Fruit fly (Drosophila melanogaster) S2 (cell line): Measurements from ENCODE around the gene CG32241.

ENCODE experiments used
- CG8478 ChIP-seq: fragments of >200 bp; optimal IDR thresholded peaks from 2 replicates; lab custom pipeline; 2018
- CTCF ChIP-seq, 2 experiments: fragments of >200 bp; optimal IDR thresholded peaks; 2 replicates each; lab custom pipeline; 2018

Gene CG32241

DNA sequence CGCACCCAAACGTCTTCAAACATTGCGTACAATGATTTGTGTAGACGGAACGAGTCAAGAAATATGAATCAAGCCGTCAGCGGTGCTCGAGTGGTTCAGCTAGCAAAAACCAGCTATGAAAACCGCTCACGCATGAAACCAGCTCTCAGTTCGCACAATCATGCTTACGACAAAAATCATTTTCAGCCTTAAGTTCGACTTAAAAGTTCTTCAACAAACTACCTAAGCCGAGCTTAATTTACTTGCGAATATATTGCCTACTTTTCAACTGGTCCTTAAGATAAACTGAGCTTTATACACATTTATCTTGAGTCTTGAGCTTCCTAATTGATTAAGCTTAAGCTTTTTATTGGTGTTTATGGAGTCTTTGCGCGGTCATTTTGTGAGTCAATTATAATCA, 26.3 kb downstream of the CG32241 start:
- TF ChIP-seq CG8478 (lab: Kevin White, UChicago) (no peak), CTCF (optimal IDR thresholded peaks at IDR 0.05; lab: Kevin White, UChicago) (no peak)

DNA sequence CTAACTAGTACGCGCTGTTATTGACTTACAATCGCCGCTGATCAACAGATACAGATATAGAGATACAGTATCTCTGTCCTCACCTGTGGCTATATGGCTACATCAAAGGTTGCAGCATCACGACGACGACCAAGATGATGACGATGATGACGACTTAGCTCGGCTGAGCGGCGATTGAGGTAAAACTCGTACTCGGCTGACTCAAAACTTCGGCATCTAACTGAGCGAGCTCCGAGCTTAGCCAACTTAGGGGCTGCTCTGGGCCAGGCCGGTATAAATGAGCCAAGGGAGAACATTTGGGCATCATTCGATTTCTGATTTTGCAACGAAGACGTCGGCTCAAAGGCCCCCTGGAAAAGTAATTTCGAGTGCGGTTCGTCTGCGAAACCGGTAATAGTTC, 30.0 kb downstream of the CG32241 start, which contains the start of gene CG15021:
Gene CG15021 (plus strand): TSS at position 301 of the 400 bp plus-strand sequence.
- TF ChIP-seq CG8478 (lab: Kevin White, UChicago) (no peak), CTCF (optimal IDR thresholded peaks at IDR 0.05; lab: Kevin White, UChicago) (no peak)

- TF ChIP-seq CTCF (optimal IDR thresholded peaks at IDR 0.05; lab: Kevin White, UChicago): no peak
- TF ChIP-seq CG8478 (lab: Kevin White, UChicago): no peak
These were observed 35.2 kb downstream of the CG32241 start for dm6 chr3L:4431111-4431730.

DNA sequence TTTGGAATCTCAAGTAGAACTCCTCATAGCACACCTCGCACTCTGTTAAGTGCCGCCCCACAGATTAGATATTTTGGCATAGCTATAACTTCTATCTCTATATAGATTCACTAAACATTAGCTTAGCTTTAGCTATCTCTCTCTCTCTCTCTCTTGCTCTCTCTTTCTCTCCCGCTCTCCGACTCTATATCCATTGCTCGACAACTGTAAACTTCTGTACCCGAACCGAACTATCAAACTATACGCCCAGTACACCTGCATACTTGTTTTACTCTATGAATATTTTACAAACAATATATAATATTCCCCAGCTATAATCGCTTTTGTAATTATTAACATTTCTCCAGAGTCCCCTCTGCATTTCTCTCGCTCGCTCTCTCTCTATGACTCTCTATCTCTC, 36.1 kb downstream of the CG32241 start:
- no peak for TF ChIP-seq CG8478 (lab: Kevin White, UChicago)
- TF ChIP-seq CTCF (optimal IDR thresholded peaks at IDR 0.05; lab: Kevin White, UChicago): no peak

DNA sequence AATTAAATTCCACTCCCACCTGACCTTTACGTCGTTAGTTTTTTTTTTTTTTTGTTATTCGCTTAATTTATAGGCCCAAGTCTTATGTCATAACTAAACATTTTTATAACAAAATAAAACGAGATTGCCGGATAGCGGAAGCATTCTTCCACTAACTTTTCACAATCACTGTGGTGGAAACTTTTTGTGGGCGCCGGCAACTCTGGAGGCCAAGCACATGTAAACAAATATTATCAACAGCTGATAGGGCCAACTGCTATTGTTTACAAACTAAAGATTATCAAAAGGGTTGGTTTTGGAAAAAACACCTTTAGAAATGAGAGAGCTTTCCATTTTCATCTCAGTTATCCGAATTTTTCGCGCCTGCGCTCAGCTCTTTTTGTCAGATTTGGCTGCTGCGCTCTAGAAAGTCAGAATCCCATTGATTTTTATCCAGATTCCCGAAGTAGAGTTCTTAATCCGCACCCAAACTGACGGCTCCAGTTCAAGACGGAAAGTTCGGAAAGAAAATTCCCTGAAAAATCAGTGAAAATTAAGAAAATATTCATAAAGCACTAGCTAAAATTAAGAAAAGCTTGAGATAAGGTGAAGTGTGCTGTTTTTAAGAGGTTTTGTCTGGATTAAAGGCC, 37.4 kb downstream of the CG32241 start, which contains the start of gene nAChRbeta1:
Gene nAChRbeta1 (plus strand): TSS at position 432 of the 629 bp plus-strand sequence.
- TF ChIP-seq CG8478 (lab: Kevin White, UChicago) (no peak), CTCF (optimal IDR thresholded peaks at IDR 0.05; lab: Kevin White, UChicago) (no peak)

dm6 chr3L:4426581-4426980, 39.8 kb downstream of the CG32241 start:
- TF ChIP-seq CG8478 (lab: Kevin White, UChicago) (no peak), CTCF (optimal IDR thresholded peaks at IDR 0.05; lab: Kevin White, UChicago) (no peak)

dm6 chr3L:4421362-4421761, 45.1 kb downstream of the CG32241 start, which contains the start of gene CG15020:
CG15020 (plus strand) TSS chr3L:4421662.
- TF ChIP-seq CTCF (optimal IDR thresholded peaks at IDR 0.05; lab: Kevin White, UChicago) (no peak), CG8478 (lab: Kevin White, UChicago) (no peak)

- TF ChIP-seq CG8478 (lab: Kevin White, UChicago) (no peak), CTCF (optimal IDR thresholded peaks at IDR 0.05; lab: Kevin White, UChicago) (no peak)
These were observed 48.9 kb downstream of the CG32241 start for dm6 chr3L:4417543-4417942.

- no peak for TF ChIP-seq CG8478 (lab: Kevin White, UChicago)
- TF ChIP-seq CTCF (optimal IDR thresholded peaks at IDR 0.05; lab: Kevin White, UChicago): no peak
These were observed 49.4 kb downstream of the CG32241 start for dm6 chr3L:4417068-4417467.

DNA sequence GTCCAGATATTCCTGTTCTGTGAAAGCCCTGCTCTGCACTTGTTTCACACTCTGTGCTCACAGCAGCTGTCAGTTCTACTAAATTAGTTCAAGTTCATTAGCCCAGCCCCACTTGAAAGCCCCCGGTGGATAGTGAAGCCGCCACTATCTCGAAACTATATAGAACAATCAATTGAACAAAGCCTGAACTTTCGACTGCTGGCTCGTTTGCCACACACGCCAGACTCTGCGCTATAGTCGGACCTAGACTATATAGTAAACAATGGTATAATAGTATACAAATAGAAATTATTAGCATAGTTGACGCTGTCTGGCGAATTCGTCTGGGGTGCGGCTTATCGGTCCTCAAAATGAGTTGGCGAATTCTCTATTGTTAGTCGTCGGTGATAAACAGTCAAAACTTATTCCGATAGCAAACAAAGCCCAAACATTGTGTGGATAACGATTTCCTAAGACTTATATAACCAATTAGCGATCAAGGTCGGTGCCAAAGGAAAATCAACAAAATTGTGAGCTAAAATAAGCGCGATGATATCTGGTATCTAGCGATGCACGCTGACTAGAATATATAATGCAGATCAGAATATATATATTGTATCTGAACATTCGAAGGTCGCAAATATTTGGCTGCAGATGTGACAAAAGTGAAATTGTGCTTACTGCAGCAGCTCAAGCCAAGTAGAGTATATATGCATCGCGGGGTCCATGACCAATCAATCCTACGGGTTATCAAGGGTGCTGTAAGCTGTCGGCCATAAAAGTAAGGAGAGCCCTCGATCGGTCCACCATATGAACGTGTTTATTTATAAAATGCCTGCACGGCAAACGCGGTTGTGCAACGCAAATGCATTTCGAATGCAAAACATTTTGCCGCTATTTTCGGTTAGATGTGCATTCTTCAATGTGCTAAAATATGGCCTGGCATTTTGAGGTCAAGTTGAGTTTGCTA, 50.8 kb downstream of the CG32241 start:
- no peak for TF ChIP-seq CG8478 (lab: Kevin White, UChicago)
- TF ChIP-seq CTCF (optimal IDR thresholded peaks at IDR 0.05; lab: Kevin White, UChicago): no peak
